Fruit fly (Drosophila melanogaster) whole organism, embryonic: Measurements from ENCODE around the gene CG13032.

ENCODE experiments used
- Antp ChIP-seq: fragments of 200-800 bp; sonication (Bioruptor generic); optimal IDR thresholded peaks from 3 replicates; lab custom pipeline; 2016; ENCODE audit warnings: missing biosample characterization, missing genetic modification characterization
- BEAF-32 ChIP-seq: fragments of 200-800 bp; sonication (Bioruptor generic); optimal IDR thresholded peaks from 3 replicates; lab custom pipeline; 2017; ENCODE audit warnings: missing biosample characterization, missing genetic modification characterization, mild to moderate bottlenecking, moderate library complexity, missing genetic modification reagents
- CG1024 ChIP-seq: fragments of 200-800 bp; sonication (Bioruptor generic); IDR thresholded peaks from 2 replicates; pipeline ENCODE4 v1.3.6; 2022; ENCODE audit warnings: missing biosample characterization, missing genetic modification characterization
- CG11504 ChIP-seq: fragments of 200-800 bp; sonication (Bioruptor generic); optimal IDR thresholded peaks from 3 replicates; lab custom pipeline; 2019; ENCODE audit warnings: missing biosample characterization, mild to moderate bottlenecking, missing genetic modification characterization, moderate library complexity
- CG13123 ChIP-seq: fragments of 200-800 bp; sonication (Bioruptor generic); optimal IDR thresholded peaks from 2 replicates; lab custom pipeline; 2016; ENCODE audit warnings: missing biosample characterization, missing genetic modification characterization
- CG13287 ChIP-seq: fragments of 200-800 bp; sonication (Bioruptor generic); IDR thresholded peaks from 2 replicates; pipeline ENCODE4 v1.3.6; 2022; ENCODE audit warnings: missing biosample characterization, missing genetic modification characterization; ENCODE audit not compliant: partially characterized antibody
- CG17385 ChIP-seq: fragments of 200-800 bp; sonication (Bioruptor generic); optimal IDR thresholded peaks from 3 replicates; lab custom pipeline; 2018; ENCODE audit warnings: missing biosample characterization, mild to moderate bottlenecking, missing genetic modification characterization
- CG18599 ChIP-seq: fragments of 200-800 bp; sonication (Bioruptor generic); optimal IDR thresholded peaks from 3 replicates; lab custom pipeline; 2017; ENCODE audit warnings: missing biosample characterization, missing genetic modification characterization, mild to moderate bottlenecking, moderate library complexity, missing genetic modification reagents
- CG30020 ChIP-seq: fragments of 200-800 bp; optimal IDR thresholded peaks from 2 replicates; lab custom pipeline; 2019; ENCODE audit warnings: missing biosample characterization, mild to moderate bottlenecking, missing genetic modification characterization, moderate library complexity
- CG31365 ChIP-seq: fragments of 200-800 bp; sonication (Bioruptor generic); optimal IDR thresholded peaks from 2 replicates; lab custom pipeline; 2018; ENCODE audit warnings: missing biosample characterization, mild to moderate bottlenecking, missing genetic modification characterization
- CG3281 ChIP-seq: fragments of 200-800 bp; sonication (Bioruptor generic); optimal IDR thresholded peaks from 3 replicates; lab custom pipeline; 2017; ENCODE audit warnings: missing biosample characterization, mild to moderate bottlenecking, missing genetic modification characterization
- CG34224 ChIP-seq: fragments of 200-800 bp; sonication (Bioruptor generic); IDR thresholded peaks from 3 replicates; pipeline ENCODE4 v1.3.6; 2022; ENCODE audit warnings: missing biosample characterization, missing genetic modification characterization; ENCODE audit not compliant: partially characterized antibody
- CG4617 ChIP-seq: fragments of 200-800 bp; sonication (Bioruptor generic); optimal IDR thresholded peaks from 3 replicates; lab custom pipeline; 2016; ENCODE audit warnings: missing biosample characterization, missing genetic modification characterization, borderline replicate concordance
- CG9609 ChIP-seq: fragments of 200-800 bp; sonication (Bioruptor generic); optimal IDR thresholded peaks from 3 replicates; lab custom pipeline; 2016; ENCODE audit warnings: missing biosample characterization, missing genetic modification characterization
- CG9876 ChIP-seq: fragments of 200-800 bp; sonication (Bioruptor generic); optimal IDR thresholded peaks from 2 replicates; lab custom pipeline; 2016; ENCODE audit warnings: missing biosample characterization, missing genetic modification characterization
- Elba2 ChIP-seq: fragments of 200-800 bp; sonication (Bioruptor generic); optimal IDR thresholded peaks from 3 replicates; lab custom pipeline; 2016; ENCODE audit warnings: missing biosample characterization, missing genetic modification characterization
- Ets97D ChIP-seq: fragments of 200-800 bp; sonication (Bioruptor generic); optimal IDR thresholded peaks from 3 replicates; lab custom pipeline; 2016; ENCODE audit warnings: missing biosample characterization, missing genetic modification characterization
- HLHmδ ChIP-seq: fragments of 200-800 bp; sonication (Bioruptor generic); optimal IDR thresholded peaks from 2 replicates; lab custom pipeline; 2018; ENCODE audit warnings: missing biosample characterization, mild to moderate bottlenecking, missing genetic modification characterization, moderate library complexity
- Hr3 ChIP-seq: fragments of 200-800 bp; sonication (Bioruptor generic); optimal IDR thresholded peaks from 3 replicates; lab custom pipeline; 2016; ENCODE audit warnings: missing biosample characterization, missing genetic modification characterization
- Max ChIP-seq: fragments of 200-800 bp; sonication (Bioruptor generic); optimal IDR thresholded peaks from 2 replicates; lab custom pipeline; 2016; ENCODE audit warnings: missing biosample characterization, mild to moderate bottlenecking, missing genetic modification characterization
- Nf-YA ChIP-seq: fragments of 200-800 bp; sonication (Bioruptor generic); IDR thresholded peaks from 2 replicates; pipeline ENCODE4 v1.3.6; 2022; ENCODE audit warnings: missing biosample characterization, missing genetic modification characterization
- Scr ChIP-seq: fragments of 200-800 bp; sonication (Bioruptor generic); IDR thresholded peaks from 2 replicates; pipeline ENCODE4 v1.3.6; 2022; ENCODE audit warnings: missing biosample characterization, missing genetic modification characterization; ENCODE audit not compliant: partially characterized antibody
- Trl ChIP-seq, 3 experiments: fragments of >200 bp in 2 of 3; fragments of 200-800 bp in 1 of 3; sonication (Bioruptor generic) in 1 of 3; optimal IDR thresholded peaks; 2 replicates in 1 of 3; 3 replicates in 2 of 3; lab custom pipeline; 2016 to 2017; ENCODE audit warnings: missing biosample characterization in 1 of 3, missing genetic modification characterization in 1 of 3
- al ChIP-seq: fragments of 200-800 bp; sonication (Bioruptor generic); IDR thresholded peaks from 2 replicates; pipeline ENCODE4 v1.3.6; 2022; ENCODE audit warnings: missing biosample characterization, missing genetic modification characterization
- aop ChIP-seq: fragments of 200-800 bp; sonication (Bioruptor generic); IDR thresholded peaks from 2 replicates; pipeline ENCODE4 v1.3.6; 2022; ENCODE audit warnings: missing biosample characterization, missing genetic modification characterization
- ato ChIP-seq: fragments of 200-800 bp; sonication (Bioruptor generic); IDR thresholded peaks from 2 replicates; pipeline ENCODE4 v1.3.6; 2022; ENCODE audit warnings: missing biosample characterization, missing genetic modification characterization; ENCODE audit not compliant: partially characterized antibody
- crp ChIP-seq, 2 experiments: fragments of 200-800 bp; sonication (Bioruptor generic); optimal IDR thresholded peaks; 2 replicates in 1 of 2; 3 replicates in 1 of 2; lab custom pipeline; 2017; ENCODE audit warnings: missing biosample characterization in 2 of 2, missing genetic modification characterization in 2 of 2, mild to moderate bottlenecking in 1 of 2, moderate library complexity in 1 of 2
- cwo ChIP-seq: fragments of 200-800 bp; sonication (Bioruptor generic); optimal IDR thresholded peaks from 3 replicates; lab custom pipeline; 2017; ENCODE audit warnings: missing biosample characterization, missing genetic modification characterization, mild to moderate bottlenecking, moderate library complexity, missing genetic modification reagents
- disco-r ChIP-seq: fragments of 200-800 bp; sonication (Bioruptor generic); optimal IDR thresholded peaks from 2 replicates; lab custom pipeline; 2016; ENCODE audit warnings: missing biosample characterization, missing genetic modification characterization
- dmrt99B ChIP-seq: fragments of 200-800 bp; sonication (Bioruptor generic); optimal IDR thresholded peaks from 2 replicates; lab custom pipeline; 2018; ENCODE audit warnings: missing biosample characterization, mild to moderate bottlenecking, missing genetic modification characterization, moderate library complexity
- ems ChIP-seq: fragments of 200-800 bp; sonication (Bioruptor generic); optimal IDR thresholded peaks from 3 replicates; lab custom pipeline; 2016; ENCODE audit warnings: missing biosample characterization, missing genetic modification characterization
- fd64A ChIP-seq: fragments of 200-800 bp; sonication (Bioruptor generic); optimal IDR thresholded peaks from 3 replicates; lab custom pipeline; 2018; ENCODE audit warnings: missing biosample characterization, mild to moderate bottlenecking, missing genetic modification characterization
- gsb ChIP-seq: fragments of 200-800 bp; sonication (Bioruptor generic); IDR thresholded peaks from 2 replicates; pipeline ENCODE4 v1.3.6; 2022; ENCODE audit warnings: missing biosample characterization, missing genetic modification characterization
- h ChIP-seq: fragments of >200 bp; optimal IDR thresholded peaks from 2 replicates; lab custom pipeline; 2017
- kah ChIP-seq: fragments of 200-800 bp; sonication (Bioruptor generic); optimal IDR thresholded peaks from 2 replicates; lab custom pipeline; 2018; ENCODE audit warnings: missing biosample characterization, mild to moderate bottlenecking, missing genetic modification characterization
- lbe ChIP-seq: fragments of 200-800 bp; sonication (Bioruptor generic); optimal IDR thresholded peaks from 2 replicates; lab custom pipeline; 2016; ENCODE audit warnings: missing biosample characterization, mild to moderate bottlenecking, missing genetic modification characterization
- mam ChIP-seq: fragments of 200-800 bp; sonication (Bioruptor generic); optimal IDR thresholded peaks from 3 replicates; lab custom pipeline; 2016; ENCODE audit warnings: missing biosample characterization, missing genetic modification characterization
- nau ChIP-seq: fragments of 200-800 bp; sonication (Bioruptor generic); optimal IDR thresholded peaks from 3 replicates; lab custom pipeline; 2017; ENCODE audit warnings: missing biosample characterization, mild to moderate bottlenecking, missing genetic modification characterization, missing genetic modification reagents
- nom ChIP-seq: fragments of 200-800 bp; sonication (Bioruptor generic); optimal IDR thresholded peaks from 2 replicates; lab custom pipeline; 2017; ENCODE audit warnings: missing biosample characterization, missing genetic modification characterization, mild to moderate bottlenecking, moderate library complexity, missing genetic modification reagents
- rib ChIP-seq: fragments of 200-800 bp; sonication (Bioruptor generic); IDR thresholded peaks from 2 replicates; pipeline ENCODE4 v1.3.6; 2022; ENCODE audit warnings: missing biosample characterization, missing genetic modification characterization
- salm ChIP-seq: fragments of 200-800 bp; sonication (Bioruptor generic); optimal IDR thresholded peaks from 2 replicates; lab custom pipeline; 2018; ENCODE audit warnings: missing biosample characterization, mild to moderate bottlenecking, missing genetic modification characterization
- sens-2 ChIP-seq: fragments of 200-800 bp; sonication (Bioruptor generic); IDR thresholded peaks from 2 replicates; pipeline ENCODE4 v1.3.6; 2022; ENCODE audit warnings: missing biosample characterization, missing genetic modification characterization
- slbo ChIP-seq: fragments of 200-800 bp; sonication (Bioruptor generic); IDR thresholded peaks from 2 replicates; pipeline ENCODE4 v1.3.6; 2022; ENCODE audit warnings: missing biosample characterization, missing genetic modification characterization
- slp2 ChIP-seq: fragments of 200-800 bp; sonication (Bioruptor generic); optimal IDR thresholded peaks from 2 replicates; lab custom pipeline; 2016; ENCODE audit warnings: missing biosample characterization, missing genetic modification characterization
- sug ChIP-seq: fragments of 200-800 bp; optimal IDR thresholded peaks from 2 replicates; lab custom pipeline; 2019; ENCODE audit warnings: missing biosample characterization, mild to moderate bottlenecking, missing genetic modification characterization, moderate library complexity
- tll ChIP-seq, 2 experiments: fragments of 200-800 bp in 1 of 2; fragments of >200 bp in 1 of 2; sonication (Bioruptor generic) in 1 of 2; optimal IDR thresholded peaks; 2 replicates each; lab custom pipeline; 2017 to 2019; ENCODE audit warnings: missing biosample characterization in 2 of 2, missing genetic modification characterization in 2 of 2, mild to moderate bottlenecking in 1 of 2, moderate library complexity in 1 of 2

Gene CG13032

dm6 chr3L:16661167-16662109 is 12.3 kb upstream of the CG13032 start, which contains the start of gene Baldspot (continued):
- peak; percentile 14 for TF ChIP-seq CG17385 (GFP tag; lab: Kevin White, UChicago)
- TF ChIP-seq lbe (GFP tag; lab: Kevin White, UChicago): peak; percentile 11
- TF ChIP-seq al: peak; percentile 42; the same call in 1 of the 2 replicates
- TF ChIP-seq kah (GFP tag; lab: Kevin White, UChicago): peak; percentile 55
- TF ChIP-seq BEAF-32: peak; percentile 68
- peak; percentile 78 for TF ChIP-seq Antp (GFP tag; lab: Kevin White, UChicago)
- TF ChIP-seq ems (GFP tag; lab: Kevin White, UChicago): peak; percentile 65
- TF ChIP-seq cwo (GFP tag; lab: Kevin White, UChicago): peak; percentile 83
- TF ChIP-seq HLHmδ: peak; percentile 22
- no peak for TF ChIP-seq h (lab: Kevin White, UChicago)
- peak; percentile 71 for TF ChIP-seq slp2 (GFP tag; lab: Kevin White, UChicago)
- peak; percentile 87 for TF ChIP-seq CG11504 (tag; lab: Kevin White, UChicago)
- TF ChIP-seq sug (tag; lab: Kevin White, UChicago): peak; percentile 77
- no peak for TF ChIP-seq disco-r (GFP tag; lab: Kevin White, UChicago)
- peak; percentile 20; the same call in 1 of the 2 replicates for TF ChIP-seq CG1024 (GFP tag; lab: Robert Waterston, UW)
- no peak for TF ChIP-seq CG13123 (GFP tag; lab: Kevin White, UChicago)
- no peak for TF ChIP-seq sens-2 (GFP tag; lab: Robert Waterston, UW)
- 0 out of 2 replicates have a peak, but pooled peaks have one; percentile 16 for TF ChIP-seq rib (GFP tag; lab: Robert Waterston, UW)
- TF ChIP-seq aop: no peak
- no peak for TF ChIP-seq CG4617 (GFP tag; lab: Kevin White, UChicago)
- TF ChIP-seq Elba2 (GFP tag; lab: Kevin White, UChicago): peak; percentile 96
- TF ChIP-seq slbo (GFP tag; lab: Robert Waterston, UW): peak; percentile 50; the same call in 1 of the 2 replicates
- TF ChIP-seq tll (GFP tag; optimal IDR thresholded peaks at IDR 0.05; lab: Kevin White, UChicago): peak in 1 of 2 experiments; percentile 46
- peak; percentile 65 for TF ChIP-seq nau (GFP tag; lab: Kevin White, UChicago)
- TF ChIP-seq gsb (GFP tag; lab: Robert Waterston, UW): peak; percentile 48; the same call in 1 of the 2 replicates
- peak in 1 of 2 experiments; percentile 16 for TF ChIP-seq crp (GFP tag; optimal IDR thresholded peaks at IDR 0.05; lab: Kevin White, UChicago)
- peak; percentile 89 for TF ChIP-seq dmrt99B (tag; lab: Kevin White, UChicago)
- TF ChIP-seq mam (GFP tag; lab: Kevin White, UChicago): peak; percentile 92
- peak; percentile 72 for TF ChIP-seq CG34224
- peak; percentile 47; the same call in 1 of the 2 replicates for TF ChIP-seq Nf-YA
- peak; percentile 63 for TF ChIP-seq Scr (GFP tag; lab: Robert Waterston, UW)
- TF ChIP-seq Trl (optimal IDR thresholded peaks at IDR 0.05; lab: Kevin White, UChicago): peak; percentile 51 to 78
- TF ChIP-seq Trl (GFP tag; optimal IDR thresholded peaks at IDR 0.05; lab: Kevin White, UChicago): peak; percentile 78
- TF ChIP-seq nom (GFP tag; lab: Kevin White, UChicago): peak; percentile 67
- TF ChIP-seq CG9609: peak; percentile 53
- TF ChIP-seq CG31365: peak; percentile 81
- TF ChIP-seq CG9876 (GFP tag; lab: Kevin White, UChicago): no peak
- TF ChIP-seq salm (tag; lab: Kevin White, UChicago): peak; percentile 22
- peak; percentile 79 for TF ChIP-seq Ets97D (GFP tag; lab: Kevin White, UChicago)
- peak; percentile 91 for TF ChIP-seq CG18599 (GFP tag; lab: Kevin White, UChicago)
- TF ChIP-seq CG13287 (GFP tag; lab: Robert Waterston, UW): peak; percentile 79
- peak; percentile 10 for TF ChIP-seq CG30020 (tag; lab: Kevin White, UChicago)
- TF ChIP-seq ato (GFP tag; lab: Robert Waterston, UW): no peak; the same call in 1 of the 2 replicates
- no peak for TF ChIP-seq Hr3 (GFP tag; lab: Kevin White, UChicago)
- TF ChIP-seq Max (GFP tag; lab: Kevin White, UChicago): peak; percentile 76
- peak; percentile 65 for TF ChIP-seq fd64A (GFP tag; lab: Kevin White, UChicago)
- peak; percentile 93 for TF ChIP-seq CG3281 (GFP tag; lab: Kevin White, UChicago)
